Worm (Caenorhabditis elegans) whole organism, L2 larva: Measurements from ENCODE around the gene srv-24.
"Not testable (repeated sequence)": the region's sequence is repeated elsewhere in the genome, so short reads cannot be mapped to it uniquely, and the experiment has no call there.

Experiments used
- C34F6.9 ChIP-seq: fragments of 150-350 bp; optimal IDR thresholded peaks from 2 replicates; lab custom pipeline; 2014; ENCODE audit warnings: missing biosample characterization, missing genetic modification characterization
- F13H6.1 ChIP-seq: sonication (generic microtip); optimal IDR thresholded peaks from 2 replicates; lab custom pipeline; 2016; ENCODE audit warnings: missing genetic modification characterization, missing compliant biosample characterization
- Y55F3AM.14 ChIP-seq: fragments of 200-800 bp; sonication (Bioruptor generic); optimal IDR thresholded peaks from 2 replicates; lab custom pipeline; 2018; ENCODE audit warnings: mild to moderate bottlenecking, missing genetic modification characterization, missing compliant biosample characterization
- aly-2 ChIP-seq: fragments of 150-350 bp; optimal IDR thresholded peaks from 2 replicates; lab custom pipeline; 2014; ENCODE audit warnings: missing biosample characterization, missing genetic modification characterization
- ama-1 ChIP-seq: fragments of 150-350 bp; optimal IDR thresholded peaks from 2 replicates; lab custom pipeline; 2018; ENCODE audit warnings: inconsistent platforms
- blmp-1 ChIP-seq: sonication (generic microtip); optimal IDR thresholded peaks from 2 replicates; lab custom pipeline; 2017; ENCODE audit warnings: missing genetic modification characterization, mild to moderate bottlenecking, missing compliant biosample characterization, antibody characterized with exemption, moderate library complexity; ENCODE audit not compliant: insufficient read depth
- ceh-82 ChIP-seq: fragments of 150-350 bp; optimal IDR thresholded peaks from 2 replicates; lab custom pipeline; 2014; ENCODE audit warnings: missing biosample characterization, missing genetic modification characterization
- crh-2 ChIP-seq: sonication (generic microtip); optimal IDR thresholded peaks from 2 replicates; lab custom pipeline; 2017; ENCODE audit warnings: missing biosample characterization, missing genetic modification characterization
- elt-1 ChIP-seq: fragments of 150-350 bp; optimal IDR thresholded peaks from 2 replicates; lab custom pipeline; 2014; ENCODE audit warnings: missing biosample characterization, missing genetic modification characterization
- elt-3 ChIP-seq: sonication (generic microtip); optimal IDR thresholded peaks from 2 replicates; lab custom pipeline; 2017; ENCODE audit warnings: missing biosample characterization, missing genetic modification characterization
- fos-1 ChIP-seq: fragments of 150-350 bp; optimal IDR thresholded peaks from 2 replicates; lab custom pipeline; 2014; ENCODE audit warnings: missing biosample characterization, missing genetic modification characterization
- gmeb-1 ChIP-seq: fragments of 150-350 bp; optimal IDR thresholded peaks from 2 replicates; lab custom pipeline; 2014; ENCODE audit warnings: missing biosample characterization, missing genetic modification characterization
- lin-11 ChIP-seq: fragments of 150-350 bp; sonication (generic microtip); optimal IDR thresholded peaks from 2 replicates; lab custom pipeline; 2014; ENCODE audit warnings: missing biosample characterization, missing genetic modification characterization, inconsistent platforms, mixed read lengths
- lin-13 ChIP-seq: fragments of 150-350 bp; optimal IDR thresholded peaks from 2 replicates; lab custom pipeline; 2014; ENCODE audit warnings: missing biosample characterization, missing genetic modification reagents, missing genetic modification characterization
- lin-39 ChIP-seq: fragments of 150-350 bp; optimal IDR thresholded peaks from 2 replicates; lab custom pipeline; 2014; ENCODE audit warnings: missing biosample characterization, missing genetic modification reagents, missing genetic modification characterization
- lsy-2 ChIP-seq, 2 experiments: fragments of 150-350 bp in 1 of 2; sonication (generic microtip) in 1 of 2; optimal IDR thresholded peaks; 2 replicates each; lab custom pipeline; 2014 to 2017; ENCODE audit warnings: missing biosample characterization in 2 of 2, missing genetic modification characterization in 2 of 2
- mab-5 ChIP-seq: fragments of 150-350 bp; optimal IDR thresholded peaks from 2 replicates; lab custom pipeline; 2014; ENCODE audit warnings: missing biosample characterization, missing genetic modification characterization
- mdl-1 ChIP-seq, 2 experiments: fragments of 150-350 bp in 1 of 2; sonication (generic microtip) in 1 of 2; optimal IDR thresholded peaks; 2 replicates each; lab custom pipeline; 2017; ENCODE audit warnings: missing biosample characterization in 2 of 2, missing genetic modification characterization in 2 of 2
- nhr-11 ChIP-seq: fragments of 150-350 bp; optimal IDR thresholded peaks from 2 replicates; lab custom pipeline; 2014; ENCODE audit warnings: missing biosample characterization, missing genetic modification characterization
- nhr-12 ChIP-seq: fragments of 150-350 bp; optimal IDR thresholded peaks from 2 replicates; lab custom pipeline; 2014; ENCODE audit warnings: missing biosample characterization, missing genetic modification characterization
- nhr-23 ChIP-seq: fragments of 150-350 bp; optimal IDR thresholded peaks from 2 replicates; lab custom pipeline; 2014; ENCODE audit warnings: missing biosample characterization, missing genetic modification reagents, missing genetic modification characterization
- nhr-237 ChIP-seq: fragments of 150-350 bp; optimal IDR thresholded peaks from 2 replicates; lab custom pipeline; 2014; ENCODE audit warnings: missing biosample characterization, missing genetic modification characterization
- nhr-6 ChIP-seq: fragments of 150-350 bp; optimal IDR thresholded peaks from 2 replicates; lab custom pipeline; 2014; ENCODE audit warnings: missing biosample characterization, missing genetic modification characterization
- peb-1 ChIP-seq: fragments of 150-350 bp; optimal IDR thresholded peaks from 2 replicates; lab custom pipeline; 2014; ENCODE audit warnings: missing biosample characterization, missing genetic modification characterization
- sem-4 ChIP-seq: fragments of 150-350 bp; optimal IDR thresholded peaks from 2 replicates; lab custom pipeline; 2014; ENCODE audit warnings: missing biosample characterization, missing genetic modification reagents, missing genetic modification characterization
- sma-9 ChIP-seq, 2 experiments: fragments of 150-350 bp in 1 of 2; sonication (generic microtip) in 1 of 2; optimal IDR thresholded peaks; 2 replicates each; lab custom pipeline; 2014 to 2016; ENCODE audit warnings: missing genetic modification characterization in 2 of 2, mild to moderate bottlenecking in 1 of 2, missing biosample characterization in 1 of 2, missing compliant biosample characterization in 1 of 2, missing genetic modification reagents in 1 of 2, moderate library complexity in 1 of 2
- snpc-4 ChIP-seq: fragments of 150-350 bp; optimal IDR thresholded peaks from 2 replicates; lab custom pipeline; 2014; ENCODE audit warnings: missing biosample characterization, missing genetic modification characterization
- unc-39 ChIP-seq: fragments of 150-350 bp; optimal IDR thresholded peaks from 2 replicates; lab custom pipeline; 2014; ENCODE audit warnings: missing biosample characterization, missing genetic modification characterization
- unc-55 ChIP-seq: fragments of 150-350 bp; sonication (generic microtip); optimal IDR thresholded peaks from 3 replicates; lab custom pipeline; 2014; ENCODE audit warnings: missing biosample characterization, missing genetic modification reagents, missing genetic modification characterization
- unc-62 ChIP-seq: fragments of 150-350 bp; optimal IDR thresholded peaks from 2 replicates; lab custom pipeline; 2014; ENCODE audit warnings: missing biosample characterization, missing genetic modification reagents, missing genetic modification characterization
- ztf-1 ChIP-seq: fragments of 200-800 bp; sonication (Bioruptor generic); conservative IDR thresholded peaks from 2 replicates; pipeline ENCODE4 v1.3.6; 2022; ENCODE audit warnings: missing genetic modification characterization, missing compliant biosample characterization
- ztf-11 ChIP-seq: sonication (generic microtip); optimal IDR thresholded peaks from 2 replicates; lab custom pipeline; 2017; ENCODE audit warnings: missing biosample characterization, missing genetic modification characterization
- ztf-4 ChIP-seq: fragments of 150-350 bp; optimal IDR thresholded peaks from 2 replicates; lab custom pipeline; 2014; ENCODE audit warnings: missing biosample characterization, missing genetic modification characterization

The srv-24 gene

DNA sequence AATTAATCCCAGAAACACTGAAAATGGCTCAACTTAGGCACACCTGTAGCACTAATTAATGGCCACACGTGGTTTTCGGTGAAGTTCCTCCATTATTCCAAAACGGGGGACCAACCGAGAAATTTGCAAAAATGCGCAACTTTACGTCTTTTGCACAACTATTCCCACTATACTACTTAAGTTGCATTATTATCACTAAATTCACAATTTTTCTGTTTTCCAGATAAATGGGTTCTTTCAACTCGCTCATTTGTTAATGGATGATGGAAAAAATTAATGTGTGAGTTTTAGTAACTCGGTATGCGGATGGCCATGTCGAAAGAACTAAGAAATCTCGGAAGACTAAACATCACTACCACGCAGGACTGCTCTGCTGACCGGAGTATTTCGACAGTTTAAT lies 36.0 kb downstream of the srv-24 start, which contains the start of gene T13A10.64:
Gene T13A10.64, plus strand, starts transcription at position 301 of the 400 bp plus-strand sequence.
- TF ChIP-seq sem-4 (tag; lab: Kevin White, UChicago) (no peak), nhr-12 (tag; lab: Kevin White, UChicago) (no peak), lin-13 (GFP tag; lab: Kevin White, UChicago) (no peak), lin-39 (no peak), snpc-4 (tag; lab: Kevin White, UChicago) (no peak), blmp-1 (tag; lab: Kevin White, UChicago) (no peak), F13H6.1 (no peak), ztf-1 (GFP tag; lab: Robert Waterston, UW) (no peak), lin-11 (tag; lab: Kevin White, UChicago) (no peak), unc-62 (GFP tag; lab: Kevin White, UChicago) (no peak), peb-1 (no peak), nhr-23 (no peak), C34F6.9 (tag; lab: Kevin White, UChicago) (no peak), ztf-11 (tag; lab: Kevin White, UChicago) (no peak), mab-5 (tag; lab: Kevin White, UChicago) (no peak), mdl-1 (tag; optimal IDR thresholded peaks at IDR 0.05; lab: Kevin White, UChicago) (no peak), nhr-6 (no peak)

ce11 chrIV:6253000-6253399 lies 37.6 kb downstream of the srv-24 start, which contains the start of gene T13A10.2:
Gene T13A10.2, plus strand, starts transcription at chrIV:6253300.
- not testable (repeated sequence) for TF ChIP-seq peb-1; F13H6.1; C34F6.9 (tag; lab: Kevin White, UChicago)

ce11 chrIV:6249591-6249990 lies 41.0 kb downstream of the srv-24 start, which contains the start of gene F58F9.1:
Gene F58F9.1, plus strand, starts transcription at chrIV:6249841.
- TF ChIP-seq C34F6.9 (tag; lab: Kevin White, UChicago) (peak; percentile 24), nhr-237 (no peak), blmp-1 (tag; lab: Kevin White, UChicago) (no peak), mab-5 (tag; lab: Kevin White, UChicago) (peak; percentile 36), unc-55 (peak; percentile 79), lsy-2 (tag; optimal IDR thresholded peaks at IDR 0.05; lab: Kevin White, UChicago) (peak in 1 of 2 experiments; percentile 37), ceh-82 (no peak)
- TF ChIP-seq, all 48 proteins: peak for 4

ce11 chrIV:6248486-6248885 lies 42.2 kb downstream of the srv-24 start, which contains the start of gene acox-3:
Gene acox-3, minus strand, starts transcription at chrIV:6248492.
- TF ChIP-seq crh-2 (tag; lab: Kevin White, UChicago) (peak; percentile 24), fos-1 (tag; lab: Kevin White, UChicago) (peak; percentile 56), gmeb-1 (tag; lab: Kevin White, UChicago) (peak; percentile 58), blmp-1 (tag; lab: Kevin White, UChicago) (peak; percentile 28), lin-13 (GFP tag; lab: Kevin White, UChicago) (no peak), nhr-237 (no peak), sma-9 (GFP tag; optimal IDR thresholded peaks at IDR 0.05; lab: Kevin White, UChicago) (peak; percentile 82), sma-9 (tag; optimal IDR thresholded peaks at IDR 0.05; lab: Kevin White, UChicago) (no peak), lsy-2 (tag; optimal IDR thresholded peaks at IDR 0.05; lab: Kevin White, UChicago) (no peak)

DNA sequence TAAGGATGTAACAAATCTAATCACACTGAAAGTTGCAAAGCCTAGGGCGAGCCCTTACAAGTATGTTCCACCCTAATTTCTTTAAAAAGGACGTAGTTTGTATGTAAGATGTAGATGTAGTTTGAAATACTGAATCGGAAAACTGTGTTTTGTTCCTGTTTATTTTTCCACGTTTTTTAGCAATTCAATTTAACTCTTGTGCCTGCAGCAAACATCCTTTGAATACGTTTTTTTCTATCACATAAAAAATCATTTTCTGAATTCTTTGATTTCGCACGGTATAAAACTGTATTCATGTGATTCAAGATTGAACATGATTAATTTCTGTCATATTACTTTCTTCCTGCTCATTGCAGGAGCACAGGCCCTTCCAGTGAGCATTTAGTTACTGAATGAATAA lies 50.6 kb downstream of the srv-24 start, which contains the start of gene F58F9.9:
Gene F58F9.9, plus strand, starts transcription at position 301 of the 400 bp plus-strand sequence.
- no peak for TF ChIP-seq elt-3 (tag; lab: Kevin White, UChicago)
- no peak for TF ChIP-seq ztf-1 (GFP tag; lab: Robert Waterston, UW)
- no peak for TF ChIP-seq mdl-1 (tag; optimal IDR thresholded peaks at IDR 0.05; lab: Kevin White, UChicago)
- TF ChIP-seq ztf-4 = no peak
- TF ChIP-seq blmp-1 (tag; lab: Kevin White, UChicago) = no peak
- no peak for TF ChIP-seq Y55F3AM.14
- TF ChIP-seq lin-39 = no peak
- no peak for TF ChIP-seq ama-1
- no peak for TF ChIP-seq C34F6.9 (tag; lab: Kevin White, UChicago)
- no peak for TF ChIP-seq sma-9 (GFP tag; optimal IDR thresholded peaks at IDR 0.05; lab: Kevin White, UChicago)
- no peak for TF ChIP-seq sma-9 (tag; optimal IDR thresholded peaks at IDR 0.05; lab: Kevin White, UChicago)
- no peak for TF ChIP-seq nhr-11
- TF ChIP-seq nhr-12 (tag; lab: Kevin White, UChicago) = no peak
- TF ChIP-seq aly-2 (tag; lab: Kevin White, UChicago) = no peak
- TF ChIP-seq elt-1 (tag; lab: Kevin White, UChicago) = no peak
- no peak for TF ChIP-seq F13H6.1
- TF ChIP-seq unc-39 (tag; lab: Kevin White, UChicago) = no peak
